Worm (Caenorhabditis elegans) whole organism, L2 larva: ENCODE measurements around the gene rps-0.

Source experiments
- R02D3.7 ChIP-seq: fragments of 150-350 bp; optimal IDR thresholded peaks from 2 replicates; lab custom pipeline; 2014; ENCODE audit warnings: missing biosample characterization, missing genetic modification characterization
- Y55F3AM.14 ChIP-seq: fragments of 200-800 bp; sonication (Bioruptor generic); optimal IDR thresholded peaks from 2 replicates; lab custom pipeline; 2018; ENCODE audit warnings: mild to moderate bottlenecking, missing genetic modification characterization, missing compliant biosample characterization
- ama-1 ChIP-seq: fragments of 150-350 bp; optimal IDR thresholded peaks from 2 replicates; lab custom pipeline; 2018; ENCODE audit warnings: inconsistent platforms
- gmeb-1 ChIP-seq: fragments of 150-350 bp; optimal IDR thresholded peaks from 2 replicates; lab custom pipeline; 2014; ENCODE audit warnings: missing biosample characterization, missing genetic modification characterization
- lin-13 ChIP-seq: fragments of 150-350 bp; optimal IDR thresholded peaks from 2 replicates; lab custom pipeline; 2014; ENCODE audit warnings: missing biosample characterization, missing genetic modification reagents, missing genetic modification characterization
- lin-39 ChIP-seq: fragments of 150-350 bp; optimal IDR thresholded peaks from 2 replicates; lab custom pipeline; 2014; ENCODE audit warnings: missing biosample characterization, missing genetic modification reagents, missing genetic modification characterization
- mab-5 ChIP-seq: fragments of 150-350 bp; optimal IDR thresholded peaks from 2 replicates; lab custom pipeline; 2014; ENCODE audit warnings: missing biosample characterization, missing genetic modification characterization
- nhr-10 ChIP-seq: sonication (generic microtip); optimal IDR thresholded peaks from 2 replicates; lab custom pipeline; 2017; ENCODE audit warnings: missing biosample characterization, missing genetic modification characterization
- nhr-11 ChIP-seq: fragments of 150-350 bp; optimal IDR thresholded peaks from 2 replicates; lab custom pipeline; 2014; ENCODE audit warnings: missing biosample characterization, missing genetic modification characterization
- nhr-12 ChIP-seq: fragments of 150-350 bp; optimal IDR thresholded peaks from 2 replicates; lab custom pipeline; 2014; ENCODE audit warnings: missing biosample characterization, missing genetic modification characterization
- nhr-237 ChIP-seq: fragments of 150-350 bp; optimal IDR thresholded peaks from 2 replicates; lab custom pipeline; 2014; ENCODE audit warnings: missing biosample characterization, missing genetic modification characterization
- ztf-11 ChIP-seq: sonication (generic microtip); optimal IDR thresholded peaks from 2 replicates; lab custom pipeline; 2017; ENCODE audit warnings: missing biosample characterization, missing genetic modification characterization

DNA sequence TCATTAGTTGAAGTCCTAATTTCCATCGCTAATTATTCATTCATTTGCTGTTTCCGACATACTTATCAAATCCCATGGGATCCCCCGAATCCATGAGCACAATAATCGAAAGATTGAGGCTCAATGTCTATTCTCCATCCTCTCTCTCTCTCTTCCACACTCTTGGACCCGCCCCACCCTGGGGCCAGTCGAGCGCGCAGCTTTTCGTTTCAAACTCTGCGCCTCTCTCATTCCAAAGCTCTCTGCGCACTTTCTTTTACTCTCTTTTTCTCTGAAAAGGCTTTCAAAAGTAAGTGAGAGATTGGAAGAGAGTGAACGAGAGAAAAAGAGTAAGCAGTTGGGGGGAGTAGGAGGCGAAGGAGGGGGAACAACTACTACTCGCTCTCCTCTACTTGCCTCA lies 32.1 kb downstream of the rps-0 start, which contains the start of gene acy-1:
- peak; percentile 17 for TF ChIP-seq gmeb-1 (tag; lab: Kevin White, UChicago)
- peak; percentile 88 for TF ChIP-seq mab-5 (tag; lab: Kevin White, UChicago)
- peak; percentile 81 for TF ChIP-seq lin-13 (GFP tag; lab: Kevin White, UChicago)
- no peak for TF ChIP-seq ama-1 (lab: Kevin White, UChicago)
- no peak for TF ChIP-seq nhr-11 (tag; lab: Kevin White, UChicago)
- TF ChIP-seq lin-39 (tag; lab: Kevin White, UChicago), result no peak
- no peak for TF ChIP-seq nhr-10 (tag; lab: Kevin White, UChicago)
- TF ChIP-seq ztf-11 (tag; lab: Kevin White, UChicago), result no peak
- no peak for TF ChIP-seq R02D3.7 (tag; lab: Kevin White, UChicago)
- no peak for TF ChIP-seq nhr-12
- TF ChIP-seq nhr-237 (tag; lab: Kevin White, UChicago), result no peak
- peak; percentile 27 for TF ChIP-seq Y55F3AM.14 (GFP tag; lab: Kevin White, UChicago)
